Worm (Caenorhabditis elegans) whole organism, late embryonic: ENCODE results near the gene F53C3.7.

Experiments
- C38D4.7 ChIP-seq: fragments of 200-800 bp; sonication (Bioruptor generic); optimal IDR thresholded peaks from 2 replicates; lab custom pipeline; 2018; ENCODE audit warnings: mild to moderate bottlenecking, missing genetic modification characterization, moderate library complexity, missing compliant biosample characterization
- F13H6.1 ChIP-seq: sonication (generic microtip); optimal IDR thresholded peaks from 2 replicates; lab custom pipeline; 2016; ENCODE audit warnings: missing genetic modification characterization, missing compliant biosample characterization
- K02D7.2 ChIP-seq: sonication (generic microtip); optimal IDR thresholded peaks from 2 replicates; lab custom pipeline; 2017; ENCODE audit warnings: mild to moderate bottlenecking, missing genetic modification characterization, missing compliant biosample characterization
- ahr-1 ChIP-seq: sonication (generic microtip); optimal IDR thresholded peaks from 2 replicates; lab custom pipeline; 2016; ENCODE audit warnings: missing genetic modification characterization, missing compliant biosample characterization
- ama-1 ChIP-seq: fragments of 150-350 bp; optimal IDR thresholded peaks from 2 replicates; lab custom pipeline; 2014
- ceh-18 ChIP-seq: sonication (generic microtip); optimal IDR thresholded peaks from 2 replicates; lab custom pipeline; 2016; ENCODE audit warnings: missing genetic modification characterization, missing compliant biosample characterization
- ceh-24 ChIP-seq: sonication (generic microtip); optimal IDR thresholded peaks from 2 replicates; lab custom pipeline; 2016; ENCODE audit warnings: mild to moderate bottlenecking, missing genetic modification characterization, missing compliant biosample characterization
- ceh-30 ChIP-seq: fragments of 150-350 bp; optimal IDR thresholded peaks from 2 replicates; lab custom pipeline; 2014; ENCODE audit warnings: missing biosample characterization, missing genetic modification characterization
- ceh-31 ChIP-seq: sonication (generic microtip); optimal IDR thresholded peaks from 2 replicates; lab custom pipeline; 2016; ENCODE audit warnings: missing genetic modification characterization, missing compliant biosample characterization
- ceh-45 ChIP-seq: fragments of 200-800 bp; sonication (Bioruptor generic); IDR thresholded peaks from 2 replicates; pipeline ENCODE4 v1.3.6; 2022; ENCODE audit warnings: missing genetic modification reagents, missing genetic modification characterization, missing compliant biosample characterization
- ceh-48 ChIP-seq: sonication (generic microtip); optimal IDR thresholded peaks from 2 replicates; lab custom pipeline; 2016; ENCODE audit warnings: missing genetic modification characterization, inconsistent platforms, missing compliant biosample characterization
- ceh-6 ChIP-seq: fragments of 200-800 bp; sonication (Bioruptor generic); optimal IDR thresholded peaks from 2 replicates; lab custom pipeline; 2018; ENCODE audit warnings: mild to moderate bottlenecking, missing genetic modification characterization, missing compliant biosample characterization
- dmd-4 ChIP-seq: sonication (generic microtip); optimal IDR thresholded peaks from 2 replicates; lab custom pipeline; 2016; ENCODE audit warnings: borderline replicate concordance, missing genetic modification characterization, missing compliant biosample characterization
- elt-4 ChIP-seq: sonication (generic microtip); optimal IDR thresholded peaks from 2 replicates; lab custom pipeline; 2016; ENCODE audit warnings: missing genetic modification characterization, missing compliant biosample characterization
- eyg-1 ChIP-seq: sonication (generic microtip); optimal IDR thresholded peaks from 2 replicates; lab custom pipeline; 2016; ENCODE audit warnings: missing genotype, missing genetic modification characterization, missing compliant biosample characterization
- gmeb-2 ChIP-seq: sonication (generic microtip); optimal IDR thresholded peaks from 2 replicates; lab custom pipeline; 2016; ENCODE audit warnings: missing genetic modification characterization, inconsistent platforms, missing compliant biosample characterization
- hlh-15 ChIP-seq: sonication (generic microtip); optimal IDR thresholded peaks from 2 replicates; lab custom pipeline; 2016; ENCODE audit warnings: missing genetic modification characterization, missing compliant biosample characterization
- hlh-30 ChIP-seq: sonication (generic microtip); optimal IDR thresholded peaks from 2 replicates; lab custom pipeline; 2017; ENCODE audit warnings: antibody characterized with exemption, missing genetic modification characterization, missing compliant biosample characterization; ENCODE audit not compliant: insufficient read depth
- lim-6 ChIP-seq: sonication (generic microtip); optimal IDR thresholded peaks from 2 replicates; lab custom pipeline; 2016; ENCODE audit warnings: missing genetic modification characterization, missing compliant biosample characterization
- lin-11 ChIP-seq: fragments of 200-800 bp; sonication (Bioruptor generic); optimal IDR thresholded peaks from 2 replicates; lab custom pipeline; 2018; ENCODE audit warnings: mild to moderate bottlenecking, missing genetic modification characterization, missing compliant biosample characterization
- madf-2 ChIP-seq: sonication (generic microtip); optimal IDR thresholded peaks from 2 replicates; lab custom pipeline; 2017; ENCODE audit warnings: missing genetic modification characterization, missing compliant biosample characterization
- nfya-1 ChIP-seq: sonication (generic microtip); optimal IDR thresholded peaks from 2 replicates; lab custom pipeline; 2017; ENCODE audit warnings: missing genetic modification characterization, mild to moderate bottlenecking, missing compliant biosample characterization, antibody characterized with exemption, moderate library complexity
- nhr-232 ChIP-seq: sonication (generic microtip); optimal IDR thresholded peaks from 2 replicates; lab custom pipeline; 2016; ENCODE audit warnings: missing genetic modification characterization, missing compliant biosample characterization
- npax-4 ChIP-seq: sonication (generic microtip); optimal IDR thresholded peaks from 2 replicates; lab custom pipeline; 2016; ENCODE audit warnings: missing genetic modification characterization, missing compliant biosample characterization
- pax-1 ChIP-seq: fragments of 150-350 bp; optimal IDR thresholded peaks from 2 replicates; lab custom pipeline; 2014; ENCODE audit warnings: missing biosample characterization, missing genetic modification characterization
- pha-2 ChIP-seq: sonication (generic microtip); optimal IDR thresholded peaks from 2 replicates; lab custom pipeline; 2017; ENCODE audit warnings: mild to moderate bottlenecking, missing genetic modification characterization, missing compliant biosample characterization
- pqm-1 ChIP-seq: sonication (generic microtip); optimal IDR thresholded peaks from 2 replicates; lab custom pipeline; 2016; ENCODE audit warnings: missing genetic modification characterization, missing compliant biosample characterization
- rnt-1 ChIP-seq: sonication (generic microtip); optimal IDR thresholded peaks from 2 replicates; lab custom pipeline; 2016; ENCODE audit warnings: missing genetic modification characterization, missing compliant biosample characterization
- sdc-2 ChIP-seq: sonication (generic microtip); optimal IDR thresholded peaks from 2 replicates; lab custom pipeline; 2016; ENCODE audit warnings: missing genotype, missing genetic modification characterization, missing compliant biosample characterization
- sox-2 ChIP-seq: fragments of 200-800 bp; sonication (Bioruptor generic); IDR thresholded peaks from 2 replicates; pipeline ENCODE4 v1.3.6; 2022; ENCODE audit warnings: missing genetic modification reagents, missing genetic modification characterization, missing compliant biosample characterization
- unc-3 ChIP-seq, 2 experiments: fragments of 200-800 bp in 1 of 2; sonication (Bioruptor generic) in 1 of 2; sonication (generic microtip) in 1 of 2; conservative IDR thresholded peaks in 1 of 2; optimal IDR thresholded peaks in 1 of 2; 2 replicates each; pipeline versions ENCODE4 v1.3.6 to Lab custom; 2016 to 2022; ENCODE audit warnings: missing compliant biosample characterization in 2 of 2, missing genetic modification characterization in 2 of 2, missing genetic modification reagents in 1 of 2
- unc-42 ChIP-seq: sonication (generic microtip); optimal IDR thresholded peaks from 2 replicates; lab custom pipeline; 2016; ENCODE audit warnings: missing genotype, missing genetic modification characterization, missing compliant biosample characterization
- unc-55 ChIP-seq: sonication (generic microtip); optimal IDR thresholded peaks from 2 replicates; lab custom pipeline; 2017; ENCODE audit warnings: missing biosample characterization, missing genetic modification reagents, missing genetic modification characterization
- unc-86 ChIP-seq: sonication (generic microtip); optimal IDR thresholded peaks from 2 replicates; lab custom pipeline; 2016; ENCODE audit warnings: missing genetic modification characterization, missing compliant biosample characterization

The F53C3.7 gene

DNA sequence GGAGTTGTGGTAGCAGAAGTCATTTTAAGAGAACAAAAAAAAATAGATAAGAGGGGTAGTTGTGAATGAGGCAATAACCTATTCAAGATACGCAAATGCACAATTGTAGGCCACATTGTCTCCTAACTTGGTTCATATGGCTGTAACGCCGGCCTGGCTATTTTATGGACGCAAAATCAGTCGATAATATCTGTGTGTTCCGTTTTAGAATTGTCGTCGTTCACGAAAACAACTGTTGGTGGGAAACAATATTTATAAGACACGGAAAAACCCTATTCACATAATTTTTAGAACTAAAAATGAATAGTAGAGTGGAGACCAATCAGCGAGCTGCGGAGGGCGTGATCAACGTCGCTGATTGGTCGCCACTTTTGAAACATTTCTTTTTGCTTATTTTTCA lies 17.0 kb upstream of the F53C3.7 start, which contains the start of gene sdz-7:
TSS of gene sdz-7 (minus strand) at position 101 of the 400 bp plus-strand sequence.
- TF ChIP-seq nfya-1 (tag; lab: Kevin White, UChicago), result peak; percentile 43
- no peak for TF ChIP-seq sdc-2 (tag; lab: Kevin White, UChicago)
- TF ChIP-seq F13H6.1, result no peak
- no peak for TF ChIP-seq lin-11
- no peak for TF ChIP-seq ahr-1 (tag; lab: Kevin White, UChicago)
- TF ChIP-seq, all 69 proteins: peak for 1

DNA sequence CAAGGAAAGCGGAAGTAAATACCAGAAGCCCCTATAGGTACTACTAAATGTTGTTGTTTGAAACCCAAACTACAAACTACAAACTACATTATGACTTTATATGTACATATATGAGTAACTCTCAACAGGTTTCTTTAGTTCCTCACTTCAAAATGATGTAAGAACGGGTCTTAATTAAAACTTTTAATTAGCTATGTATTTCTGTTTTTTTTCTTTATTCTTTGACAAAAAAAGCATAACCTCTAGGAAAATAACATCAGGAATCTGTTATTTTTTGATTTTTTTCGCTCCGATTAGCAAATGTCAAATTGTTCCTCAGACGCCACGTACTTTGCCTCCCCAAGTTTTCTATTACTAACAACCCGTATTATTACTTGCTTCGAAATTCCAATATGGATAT lies 16.5 kb upstream of the F53C3.7 start, which contains the start of gene srh-250:
TSS of gene srh-250 (plus strand) at position 301 of the 400 bp plus-strand sequence.
- TF ChIP-seq pha-2 (tag; lab: Kevin White, UChicago), result no peak
- no peak for TF ChIP-seq unc-86 (tag; lab: Kevin White, UChicago)
- TF ChIP-seq lin-11, result no peak
- TF ChIP-seq nhr-232 (tag; lab: Kevin White, UChicago), result no peak
- no peak for TF ChIP-seq npax-4
- TF ChIP-seq unc-55, result no peak
- no peak for TF ChIP-seq hlh-15 (tag; lab: Kevin White, UChicago)
- TF ChIP-seq nfya-1 (tag; lab: Kevin White, UChicago), result no peak
- TF ChIP-seq ama-1 (lab: Kevin White, UChicago), result no peak
- TF ChIP-seq ceh-31 (tag; lab: Kevin White, UChicago), result no peak
- TF ChIP-seq K02D7.2 (tag; lab: Kevin White, UChicago), result no peak
- TF ChIP-seq dmd-4 (tag; lab: Kevin White, UChicago), result no peak
- TF ChIP-seq ceh-24 (tag; lab: Kevin White, UChicago), result no peak
- no peak for TF ChIP-seq unc-3 (GFP tag; conservative IDR thresholded peaks at IDR 0.05; lab: Robert Waterston, UW)
- TF ChIP-seq unc-3 (tag; optimal IDR thresholded peaks at IDR 0.05; lab: Kevin White, UChicago), result no peak
- TF ChIP-seq gmeb-2 (tag; lab: Kevin White, UChicago), result no peak
- TF ChIP-seq madf-2 (tag; lab: Kevin White, UChicago), result no peak
- TF ChIP-seq C38D4.7, result no peak
- no peak for TF ChIP-seq ceh-45
- TF ChIP-seq, all 69 proteins: peak for 0

DNA sequence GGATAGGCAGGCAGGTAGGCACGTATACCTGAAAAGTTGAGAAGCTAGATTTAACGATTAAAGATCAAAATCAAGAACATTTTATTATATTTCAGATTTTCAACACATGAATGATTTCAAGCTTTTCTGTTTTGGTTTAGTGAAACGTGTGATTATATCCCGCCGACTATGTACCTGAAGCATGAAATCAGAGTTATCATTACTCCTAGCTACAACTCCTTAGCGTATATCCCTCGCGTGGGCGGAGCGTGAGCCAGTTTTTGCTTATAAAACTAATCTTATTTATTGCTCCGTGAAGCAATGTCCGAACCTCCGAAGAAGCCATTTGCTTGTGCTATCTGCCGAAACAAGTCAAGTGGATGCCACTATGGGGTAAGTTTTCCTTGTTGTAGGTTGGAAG lies 14.9 kb upstream of the F53C3.7 start, which contains the start of gene nhr-166:
TSS of gene nhr-166 (plus strand) at position 301 of the 400 bp plus-strand sequence.
- TF ChIP-seq unc-42 (tag; lab: Kevin White, UChicago) (no peak), pha-2 (tag; lab: Kevin White, UChicago) (no peak), hlh-30 (tag; lab: Kevin White, UChicago) (no peak)
- TF ChIP-seq, all 69 proteins: peak for 0

DNA sequence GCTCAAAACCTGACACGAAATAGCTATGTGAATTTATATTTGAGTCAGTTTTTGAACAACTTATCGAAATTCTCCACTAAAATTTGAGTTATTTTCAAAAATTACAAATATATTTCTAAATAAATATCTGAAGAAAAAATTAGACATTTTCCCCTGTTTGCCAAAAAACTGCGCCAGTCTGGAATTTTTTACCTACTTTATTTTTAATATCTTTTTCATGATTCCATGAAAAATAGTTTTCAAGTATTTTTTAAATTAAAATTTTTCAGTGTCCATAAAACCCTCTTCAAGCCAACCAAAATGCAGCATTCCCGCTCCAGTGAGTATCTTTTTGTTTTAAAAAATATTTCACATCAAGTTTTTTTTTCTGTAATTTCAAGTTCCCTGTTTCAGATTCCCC lies 3.7 kb upstream of the F53C3.7 start, which contains the start of gene F53C3.8:
TSS of gene F53C3.8 (plus strand) at position 301 of the 400 bp plus-strand sequence.
- TF ChIP-seq elt-4 (tag; lab: Kevin White, UChicago) (no peak), ceh-30 (tag; lab: Kevin White, UChicago) (no peak), ceh-24 (tag; lab: Kevin White, UChicago) (no peak), ceh-18 (tag; lab: Kevin White, UChicago) (no peak), pax-1 (tag; lab: Kevin White, UChicago) (no peak), eyg-1 (tag; lab: Kevin White, UChicago) (no peak), ceh-6 (GFP tag; lab: Kevin White, UChicago) (no peak), ceh-48 (tag; lab: Kevin White, UChicago) (no peak), madf-2 (tag; lab: Kevin White, UChicago) (no peak), lim-6 (tag; lab: Kevin White, UChicago) (no peak), pha-2 (tag; lab: Kevin White, UChicago) (no peak)

DNA sequence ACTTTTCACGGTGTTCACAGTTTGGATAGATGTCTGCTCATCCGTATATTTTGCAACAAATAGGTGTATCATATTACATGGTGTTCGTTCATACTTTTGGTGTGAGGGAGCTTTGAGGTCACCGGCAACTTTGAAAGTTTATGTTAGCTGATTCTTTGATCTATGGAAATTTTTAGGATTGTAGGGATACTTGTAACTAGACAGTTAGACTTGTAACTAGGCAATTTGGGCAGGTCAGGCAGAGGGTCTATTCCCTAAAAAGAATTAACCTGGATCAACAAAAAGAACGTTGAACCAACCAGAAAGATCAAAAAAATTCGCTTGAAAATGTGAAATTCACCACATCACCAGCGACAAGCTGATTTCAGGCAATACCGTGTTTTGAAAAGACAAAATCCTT lies 944 bp upstream of the F53C3.7 start:
- TF ChIP-seq ama-1 (lab: Kevin White, UChicago) (no peak), pax-1 (tag; lab: Kevin White, UChicago) (no peak), rnt-1 (tag; lab: Kevin White, UChicago) (no peak), sox-2 (GFP tag; lab: Robert Waterston, UW) (no peak), pqm-1 (tag; lab: Kevin White, UChicago) (no peak), hlh-30 (tag; lab: Kevin White, UChicago) (no peak)
